Fruit fly (Drosophila melanogaster): ENCODE results near the gene Non2.

The Non2 gene

dm6 chr3L:2727023-2727422 is 39.8 kb upstream of the Non2 start (continued):
- no peak for TF ChIP-seq Atf3 (GFP tag; optimal IDR thresholded peaks at IDR 0.05)
- TF ChIP-seq CG12236 (GFP tag; optimal IDR thresholded peaks at IDR 0.05), result no peak
- peak; percentile 65 for TF ChIP-seq seq (GFP tag; IDR thresholded peaks at IDR 0.05)
- TF ChIP-seq zen (tag; optimal IDR thresholded peaks at IDR 0.05), result no peak
- TF ChIP-seq lilli (GFP tag; optimal IDR thresholded peaks at IDR 0.05), result no peak
- peak; percentile 49; the same call in 1 of the 2 replicates for TF ChIP-seq Oaz (GFP tag; IDR thresholded peaks at IDR 0.05)
- TF ChIP-seq CG3726 (GFP tag; IDR thresholded peaks at IDR 0.05), result peak; percentile 62; the same call in 2 of the 3 replicates
- TF ChIP-seq Meics (GFP tag; optimal IDR thresholded peaks at IDR 0.05), result peak; percentile 35
- peak; percentile 59; the same call in 3 of the 4 replicates for TF ChIP-seq Gug (GFP tag; IDR thresholded peaks at IDR 0.05)
- peak; percentile 56 for TF ChIP-seq CG31224 (GFP tag; IDR thresholded peaks at IDR 0.05)
- peak; percentile 81 for TF ChIP-seq CG14014 (GFP tag; IDR thresholded peaks at IDR 0.05)
- peak; percentile 2 for TF ChIP-seq az2 (GFP tag; optimal IDR thresholded peaks at IDR 0.05)
- TF ChIP-seq tna (GFP tag; IDR thresholded peaks at IDR 0.05; ENCODE audit: partially characterized antibody), result no peak
- no peak for TF ChIP-seq CG17829 (tag; optimal IDR thresholded peaks at IDR 0.05)
- no peak for TF ChIP-seq CG30020 (tag; optimal IDR thresholded peaks at IDR 0.05)
- TF ChIP-seq NfI (GFP tag; optimal IDR thresholded peaks at IDR 0.05), result peak; percentile 26
- no peak for TF ChIP-seq Dip2 (GFP tag; IDR thresholded peaks at IDR 0.05)
- no peak for TF ChIP-seq abd-A (tag; optimal IDR thresholded peaks at IDR 0.05)
- peak; percentile 71 for TF ChIP-seq CG14441 (GFP tag; IDR thresholded peaks at IDR 0.05)
- no peak for TF ChIP-seq mirr (GFP tag; optimal IDR thresholded peaks at IDR 0.05)
- TF ChIP-seq CG8089 (GFP tag; optimal IDR thresholded peaks at IDR 0.05), result no peak
- peak; percentile 81 for TF ChIP-seq dysf (GFP tag; IDR thresholded peaks at IDR 0.05)
- peak; percentile 8 for TF ChIP-seq sug (tag; optimal IDR thresholded peaks at IDR 0.05)
- no peak for TF ChIP-seq CG1647 (GFP tag; optimal IDR thresholded peaks at IDR 0.05)
- no peak for TF ChIP-seq CG4820 (GFP tag; optimal IDR thresholded peaks at IDR 0.05)
- peak; percentile 77 for TF ChIP-seq tgo (GFP tag; IDR thresholded peaks at IDR 0.05)
- TF ChIP-seq CG4730 (GFP tag; IDR thresholded peaks at IDR 0.05), result peak; percentile 37; the same call in 1 of the 2 replicates
- TF ChIP-seq vfl (GFP tag; optimal IDR thresholded peaks at IDR 0.05), result no peak
- peak; percentile 56 for TF ChIP-seq Ptx1 (GFP tag; IDR thresholded peaks at IDR 0.05)
- TF ChIP-seq vvl (GFP tag; IDR thresholded peaks at IDR 0.05), result peak; percentile 72
- TF ChIP-seq nerfin-2 (GFP tag; IDR thresholded peaks at IDR 0.05; ENCODE audit: partially characterized antibody), result no peak
- TF ChIP-seq CG7372 (GFP tag; IDR thresholded peaks at IDR 0.05), result peak; percentile 76
- no peak for TF ChIP-seq CG16863 (GFP tag; optimal IDR thresholded peaks at IDR 0.05)
- TF ChIP-seq HLH54F (GFP tag; optimal IDR thresholded peaks at IDR 0.05), result no peak
- TF ChIP-seq lab (GFP tag; optimal IDR thresholded peaks at IDR 0.05), result peak; percentile 47
- no peak for TF ChIP-seq CG17186 (GFP tag; optimal IDR thresholded peaks at IDR 0.05)
- TF ChIP-seq da (GFP tag; optimal IDR thresholded peaks at IDR 0.05), result no peak
- no peak for TF ChIP-seq zf30C (GFP tag; optimal IDR thresholded peaks at IDR 0.05)
- TF ChIP-seq CG9437 (GFP tag; optimal IDR thresholded peaks at IDR 0.05), result no peak
- TF ChIP-seq CG4360 (GFP tag; IDR thresholded peaks at IDR 0.05), result no peak
- no peak for TF ChIP-seq Deaf1 (tag; optimal IDR thresholded peaks at IDR 0.05)
- TF ChIP-seq HmgZ (tag; optimal IDR thresholded peaks at IDR 0.05), result no peak
- no peak for TF ChIP-seq scrt (GFP tag; optimal IDR thresholded peaks at IDR 0.05)
- TF ChIP-seq sob (GFP tag; IDR thresholded peaks at IDR 0.05), result peak; percentile 56; the same call in 1 of the 2 replicates
- no peak for TF ChIP-seq Poxn (GFP tag; IDR thresholded peaks at IDR 0.05)
- TF ChIP-seq CG2116 (GFP tag; optimal IDR thresholded peaks at IDR 0.05), result no peak
- TF ChIP-seq Nf-YC (tag; optimal IDR thresholded peaks at IDR 0.05), result no peak
- peak; percentile 59 for TF ChIP-seq gem (tag; optimal IDR thresholded peaks at IDR 0.05)
- no peak for TF ChIP-seq Vsx1 (GFP tag; optimal IDR thresholded peaks at IDR 0.05)
- TF ChIP-seq Atf6 (GFP tag; IDR thresholded peaks at IDR 0.05), result peak; percentile 72
- TF ChIP-seq CG9797 (GFP tag; optimal IDR thresholded peaks at IDR 0.05), result no peak
- peak; percentile 42; the same call in 1 of the 2 replicates for TF ChIP-seq Rx (GFP tag; IDR thresholded peaks at IDR 0.05)

All from whole organism, embryonic.